Fruit fly (Drosophila melanogaster): Measurements from ENCODE around the gene p130CAS.

The p130CAS gene

dm6 chr3L:156591-157303, 4.1 kb downstream of the p130CAS start (continued):
- TF ChIP-seq ken (GFP tag; IDR thresholded peaks at IDR 0.05) = no peak
- peak; percentile 75; the same call in 1 of the 2 replicates for TF ChIP-seq crol (GFP tag; IDR thresholded peaks at IDR 0.05)
- TF ChIP-seq so (GFP tag; IDR thresholded peaks at IDR 0.05) = 0 out of 3 replicates have a peak, but pooled peaks have one; percentile 16
- peak; percentile 62 for TF ChIP-seq Med (GFP tag)
- TF ChIP-seq CG34224 (GFP tag; IDR thresholded peaks at IDR 0.05; ENCODE audit: partially characterized antibody) = no peak
- TF ChIP-seq Nf-YA (GFP tag; IDR thresholded peaks at IDR 0.05) = no peak
- TF ChIP-seq HmgD (GFP tag; optimal IDR thresholded peaks at IDR 0.05) = no peak
- TF ChIP-seq sug (tag; optimal IDR thresholded peaks at IDR 0.05) = peak; percentile 49
- TF ChIP-seq CG10979 (tag; optimal IDR thresholded peaks at IDR 0.05) = no peak
- TF ChIP-seq CoRest (tag; optimal IDR thresholded peaks at IDR 0.05) = no peak
- TF ChIP-seq Fer1 (GFP tag; optimal IDR thresholded peaks at IDR 0.05) = peak; percentile 49
- TF ChIP-seq caup (GFP tag; optimal IDR thresholded peaks at IDR 0.05; ENCODE audit: severe bottlenecking) = peak; percentile 63
- no peak for TF ChIP-seq Myb (GFP tag; optimal IDR thresholded peaks at IDR 0.05)
- peak; percentile 5 for TF ChIP-seq CG12071 (GFP tag; optimal IDR thresholded peaks at IDR 0.05)
- no peak for TF ChIP-seq abd-A (tag; optimal IDR thresholded peaks at IDR 0.05)
- no peak for TF ChIP-seq CG30431 (GFP tag; optimal IDR thresholded peaks at IDR 0.05)
- peak; percentile 12 for TF ChIP-seq B-H2 (GFP tag; optimal IDR thresholded peaks at IDR 0.05)
- TF ChIP-seq CG6689 (GFP tag; IDR thresholded peaks at IDR 0.05) = no peak
- peak; percentile 7 for TF ChIP-seq CG18599 (GFP tag; optimal IDR thresholded peaks at IDR 0.05)
- no peak for TF ChIP-seq Taf1 (GFP tag; IDR thresholded peaks at IDR 0.05)
- peak; percentile 23 for TF ChIP-seq Nf-YC (tag; optimal IDR thresholded peaks at IDR 0.05)
- TF ChIP-seq CG7987 (GFP tag; optimal IDR thresholded peaks at IDR 0.05) = peak; percentile 28
- TF ChIP-seq CG17568 (GFP tag; optimal IDR thresholded peaks at IDR 0.05) = peak; percentile 1
- no peak for TF ChIP-seq repo (GFP tag; optimal IDR thresholded peaks at IDR 0.05)
- no peak for TF ChIP-seq croc (GFP tag; conservative IDR thresholded peaks at IDR 0.05)
- peak; percentile 40 for TF ChIP-seq CG14441 (GFP tag; IDR thresholded peaks at IDR 0.05)
- TF ChIP-seq Elba2 (GFP tag; optimal IDR thresholded peaks at IDR 0.05) = no peak
- no peak for TF ChIP-seq NFAT (GFP tag; IDR thresholded peaks at IDR 0.05)
- no peak for TF ChIP-seq knrl (GFP tag; IDR thresholded peaks at IDR 0.05; ENCODE audit: partially characterized antibody)
- peak; percentile 81 for TF ChIP-seq exex (tag; optimal IDR thresholded peaks at IDR 0.05)
- peak; percentile 100 for TF ChIP-seq GATAe (GFP tag; conservative IDR thresholded peaks at IDR 0.05)
- no peak for TF ChIP-seq CG8290 (GFP tag; optimal IDR thresholded peaks at IDR 0.05)
- peak in 1 of 2 experiments; percentile 47 for TF ChIP-seq CG8290 (tag; optimal IDR thresholded peaks at IDR 0.05)
- no peak for TF ChIP-seq bsh (GFP tag; optimal IDR thresholded peaks at IDR 0.05)
- TF ChIP-seq CG17912 (GFP tag; optimal IDR thresholded peaks at IDR 0.05) = no peak
- peak; percentile 38 for TF ChIP-seq lab (GFP tag; optimal IDR thresholded peaks at IDR 0.05)
- peak; percentile 12 for TF ChIP-seq CG12769 (tag; optimal IDR thresholded peaks at IDR 0.05)
- peak; percentile 14 for TF ChIP-seq CG2678 (tag; optimal IDR thresholded peaks at IDR 0.05)
- peak; percentile 14 for TF ChIP-seq lbe (GFP tag; optimal IDR thresholded peaks at IDR 0.05)
- TF ChIP-seq mirr (GFP tag; optimal IDR thresholded peaks at IDR 0.05) = peak; percentile 86
- TF ChIP-seq p53 (GFP tag; optimal IDR thresholded peaks at IDR 0.05) = no peak
- peak; percentile 32 for TF ChIP-seq corto (GFP tag; optimal IDR thresholded peaks at IDR 0.05)
- TF ChIP-seq E2f2 (GFP tag; IDR thresholded peaks at IDR 0.05) = no peak
- TF ChIP-seq dysf (GFP tag; IDR thresholded peaks at IDR 0.05) = no peak
- TF ChIP-seq Pdp1 (GFP tag; optimal IDR thresholded peaks at IDR 0.05) = peak in 1 of 2 experiments; percentile 77

Data from whole organism, embryonic.